Worm (Caenorhabditis elegans) whole organism, mixed stage, embryonic: ENCODE results near the gene twk-22.

Source experiments
- M03D4.4 ChIP-seq: sonication (generic microtip); optimal IDR thresholded peaks from 2 replicates; lab custom pipeline; 2017; ENCODE audit warnings: mild to moderate bottlenecking, missing genetic modification characterization, missing compliant biosample characterization
- blmp-1 ChIP-seq: fragments of 150-350 bp; optimal IDR thresholded peaks from 2 replicates; lab custom pipeline; 2014; ENCODE audit warnings: missing biosample characterization, missing genetic modification characterization
- ceh-43 ChIP-seq: fragments of 200-800 bp; sonication (Bioruptor generic); optimal IDR thresholded peaks from 2 replicates; lab custom pipeline; 2018; ENCODE audit warnings: mild to moderate bottlenecking, missing genetic modification characterization, moderate library complexity, missing compliant biosample characterization
- ceh-83 ChIP-seq: fragments of 200-800 bp; sonication (Bioruptor generic); optimal IDR thresholded peaks from 2 replicates; lab custom pipeline; 2018; ENCODE audit warnings: mild to moderate bottlenecking, missing genetic modification characterization, missing compliant biosample characterization
- ces-1 ChIP-seq: fragments of 150-350 bp; optimal IDR thresholded peaks from 2 replicates; lab custom pipeline; 2014; ENCODE audit warnings: missing biosample characterization, missing genetic modification reagents, missing genetic modification characterization
- cnd-1 ChIP-seq: fragments of 200-800 bp; sonication (Bioruptor generic); optimal IDR thresholded peaks from 2 replicates; lab custom pipeline; 2018; ENCODE audit warnings: mild to moderate bottlenecking, missing genetic modification characterization, missing compliant biosample characterization
- drap-1 ChIP-seq: fragments of 200-800 bp; sonication (Bioruptor generic); optimal IDR thresholded peaks from 3 replicates; lab custom pipeline; 2018; ENCODE audit warnings: mild to moderate bottlenecking, missing genetic modification characterization, missing compliant biosample characterization
- elt-1 ChIP-seq: sonication (generic microtip); optimal IDR thresholded peaks from 2 replicates; lab custom pipeline; 2017; ENCODE audit warnings: missing genetic modification characterization, mild to moderate bottlenecking, missing compliant biosample characterization, antibody characterized with exemption, moderate library complexity, borderline replicate concordance; ENCODE audit not compliant: insufficient read depth
- elt-3 ChIP-seq: fragments of 150-350 bp; optimal IDR thresholded peaks from 2 replicates; lab custom pipeline; 2014; ENCODE audit warnings: missing biosample characterization, missing genetic modification characterization
- ham-2 ChIP-seq: fragments of 200-800 bp; sonication (Bioruptor generic); optimal IDR thresholded peaks from 2 replicates; lab custom pipeline; 2018; ENCODE audit warnings: mild to moderate bottlenecking, missing genetic modification characterization, missing compliant biosample characterization
- hlh-1 ChIP-seq: fragments of 150-350 bp; optimal IDR thresholded peaks from 2 replicates; lab custom pipeline; 2014; ENCODE audit warnings: missing biosample characterization, missing genetic modification reagents, missing genetic modification characterization
- lin-13 ChIP-seq: fragments of 150-350 bp; optimal IDR thresholded peaks from 2 replicates; lab custom pipeline; 2014; ENCODE audit warnings: missing biosample characterization, missing genetic modification characterization
- lin-32 ChIP-seq: fragments of 200-800 bp; sonication (Bioruptor generic); optimal IDR thresholded peaks from 2 replicates; lab custom pipeline; 2018; ENCODE audit warnings: mild to moderate bottlenecking, missing genetic modification characterization, missing compliant biosample characterization
- lsy-2 ChIP-seq: fragments of 150-350 bp; optimal IDR thresholded peaks from 2 replicates; lab custom pipeline; 2014; ENCODE audit warnings: missing biosample characterization, missing genetic modification characterization
- mab-5 ChIP-seq: fragments of 150-350 bp; optimal IDR thresholded peaks from 2 replicates; lab custom pipeline; 2014; ENCODE audit warnings: missing biosample characterization, missing genetic modification characterization
- mep-1 ChIP-seq: fragments of 150-350 bp; optimal IDR thresholded peaks from 2 replicates; lab custom pipeline; 2017; ENCODE audit warnings: missing biosample characterization, missing genetic modification reagents, missing genetic modification characterization, inconsistent platforms
- mls-2 ChIP-seq: sonication (generic microtip); optimal IDR thresholded peaks from 2 replicates; lab custom pipeline; 2016; ENCODE audit warnings: mild to moderate bottlenecking, missing genetic modification characterization, moderate library complexity, missing compliant biosample characterization
- nhr-12 ChIP-seq: fragments of 150-350 bp; optimal IDR thresholded peaks from 2 replicates; lab custom pipeline; 2014; ENCODE audit warnings: missing biosample characterization, missing genetic modification characterization
- nhr-2 ChIP-seq: fragments of 150-350 bp; optimal IDR thresholded peaks from 2 replicates; lab custom pipeline; 2014; ENCODE audit warnings: missing biosample characterization, missing genetic modification characterization
- nhr-237 ChIP-seq: fragments of 150-350 bp; optimal IDR thresholded peaks from 2 replicates; lab custom pipeline; 2014; ENCODE audit warnings: missing biosample characterization, missing genetic modification characterization
- nhr-28 ChIP-seq: fragments of 150-350 bp; optimal IDR thresholded peaks from 2 replicates; lab custom pipeline; 2014; ENCODE audit warnings: missing biosample characterization, missing genetic modification characterization
- nhr-76 ChIP-seq: sonication (generic microtip); optimal IDR thresholded peaks from 2 replicates; lab custom pipeline; 2017; ENCODE audit warnings: missing biosample characterization, missing genetic modification characterization
- sem-2 ChIP-seq: fragments of 200-800 bp; sonication (Bioruptor generic); optimal IDR thresholded peaks from 2 replicates; lab custom pipeline; 2018; ENCODE audit warnings: mild to moderate bottlenecking, missing genetic modification characterization, missing compliant biosample characterization
- snpc-4 ChIP-seq: fragments of 150-350 bp; optimal IDR thresholded peaks from 2 replicates; lab custom pipeline; 2014; ENCODE audit warnings: missing biosample characterization, missing genetic modification characterization
- sptf-1 ChIP-seq: sonication (generic microtip); optimal IDR thresholded peaks from 2 replicates; lab custom pipeline; 2017; ENCODE audit warnings: mild to moderate bottlenecking, missing genetic modification characterization, moderate library complexity, missing compliant biosample characterization
- tbx-8 ChIP-seq: fragments of 200-800 bp; sonication (Bioruptor generic); optimal IDR thresholded peaks from 2 replicates; lab custom pipeline; 2018; ENCODE audit warnings: mild to moderate bottlenecking, missing genetic modification characterization, moderate library complexity, missing compliant biosample characterization
- unc-120 ChIP-seq: sonication (generic microtip); optimal IDR thresholded peaks from 2 replicates; lab custom pipeline; 2017; ENCODE audit warnings: missing genetic modification characterization, missing compliant biosample characterization; ENCODE audit not compliant: poor library complexity, severe bottlenecking
- unc-39 ChIP-seq: fragments of 150-350 bp; optimal IDR thresholded peaks from 2 replicates; lab custom pipeline; 2014; ENCODE audit warnings: missing biosample characterization, missing genetic modification characterization

twk-22 gene

ce11 chrX:16356341-16356740 is 50.1 kb downstream of the twk-22 start:
- TF ChIP-seq snpc-4 (tag; lab: Kevin White, UChicago) (no peak), mls-2 (tag; lab: Kevin White, UChicago) (no peak), tbx-8 (GFP tag; lab: Kevin White, UChicago) (no peak), blmp-1 (tag; lab: Kevin White, UChicago) (no peak), lsy-2 (tag; lab: Kevin White, UChicago) (no peak), mep-1 (tag; lab: Kevin White, UChicago) (no peak), nhr-2 (no peak), M03D4.4 (tag; lab: Kevin White, UChicago) (no peak), nhr-237 (tag; lab: Kevin White, UChicago) (no peak), nhr-12 (tag; lab: Kevin White, UChicago) (no peak), nhr-76 (tag; lab: Kevin White, UChicago) (no peak), cnd-1 (tag; lab: Kevin White, UChicago) (no peak), ceh-83 (GFP tag; lab: Kevin White, UChicago) (no peak), hlh-1 (tag; lab: Kevin White, UChicago) (no peak), unc-120 (no peak), drap-1 (GFP tag; lab: Kevin White, UChicago) (no peak), lin-32 (GFP tag; lab: Kevin White, UChicago) (no peak), elt-1 (tag; lab: Kevin White, UChicago) (no peak), nhr-28 (no peak)

ce11 chrX:16357531-16357930 is 51.3 kb downstream of the twk-22 start:
- TF ChIP-seq M03D4.4 (tag; lab: Kevin White, UChicago) = no peak
- no peak for TF ChIP-seq nhr-2
- TF ChIP-seq nhr-76 (tag; lab: Kevin White, UChicago) = no peak

- TF ChIP-seq mab-5 (tag; lab: Kevin White, UChicago) (no peak), sem-2 (GFP tag; lab: Kevin White, UChicago) (no peak), sptf-1 (no peak), M03D4.4 (tag; lab: Kevin White, UChicago) (no peak), unc-39 (no peak), lin-13 (tag; lab: Kevin White, UChicago) (no peak), drap-1 (GFP tag; lab: Kevin White, UChicago) (no peak), ham-2 (GFP tag; lab: Kevin White, UChicago) (no peak), nhr-2 (no peak), cnd-1 (tag; lab: Kevin White, UChicago) (no peak), elt-3 (tag; lab: Kevin White, UChicago) (no peak), ceh-83 (GFP tag; lab: Kevin White, UChicago) (no peak), unc-120 (no peak), ces-1 (GFP tag; lab: Kevin White, UChicago) (no peak)
- TF ChIP-seq, all 35 proteins: peak for 0
Observed at ce11 chrX:16361001-16361400, 54.7 kb downstream of the twk-22 start.

ce11 chrX:16363637-16364036 is 57.4 kb downstream of the twk-22 start:
- TF ChIP-seq nhr-12 (tag; lab: Kevin White, UChicago) (no peak), elt-1 (tag; lab: Kevin White, UChicago) (no peak), lsy-2 (tag; lab: Kevin White, UChicago) (no peak), mls-2 (tag; lab: Kevin White, UChicago) (no peak), ceh-43 (GFP tag; lab: Kevin White, UChicago) (no peak), lin-13 (tag; lab: Kevin White, UChicago) (no peak), unc-39 (no peak), nhr-76 (tag; lab: Kevin White, UChicago) (no peak), hlh-1 (tag; lab: Kevin White, UChicago) (peak; percentile 63)
